Worm (Caenorhabditis elegans): Measurements from ENCODE around the gene F19G12.9.

F19G12.9 gene

ce11 chrX:1389382-1389983 is 29.5 kb upstream of the F19G12.9 start:
- TF ChIP-seq nhr-12 (tag; optimal IDR thresholded peaks at IDR 0.05) (no peak), elt-2 (tag; optimal IDR thresholded peaks at IDR 0.05) (peak; percentile 64), nhr-19 (GFP tag; conservative IDR thresholded peaks at IDR 0.05) (peak; percentile 91), nhr-76 (tag; optimal IDR thresholded peaks at IDR 0.05) (no peak), fkh-10 (GFP tag; optimal IDR thresholded peaks at IDR 0.05) (peak; percentile 97), lsy-2 (tag; optimal IDR thresholded peaks at IDR 0.05) (peak; percentile 82 to 86), mab-9 (GFP tag; IDR thresholded peaks at IDR 0.05) (peak; percentile 57), unc-30 (tag; optimal IDR thresholded peaks at IDR 0.05) (no peak), lir-3 (tag; optimal IDR thresholded peaks at IDR 0.05; ENCODE audit: poor library complexity) (peak; percentile 85), mdl-1 (tag; optimal IDR thresholded peaks at IDR 0.05) (no peak), unc-98 (GFP tag; IDR thresholded peaks at IDR 0.05) (peak; percentile 47), snpc-4 (tag; optimal IDR thresholded peaks at IDR 0.05) (peak; percentile 69), fos-1 (tag; optimal IDR thresholded peaks at IDR 0.05) (peak; percentile 91), lin-35 (GFP tag; optimal IDR thresholded peaks at IDR 0.05) (peak; percentile 55 to 83), efl-3 (GFP tag; optimal IDR thresholded peaks at IDR 0.05) (peak; percentile 62), grh-1 (GFP tag; IDR thresholded peaks at IDR 0.05) (peak; percentile 75), jun-1 (tag; optimal IDR thresholded peaks at IDR 0.05) (peak; percentile 97), C34B4.2 (tag; optimal IDR thresholded peaks at IDR 0.05) (no peak), nhr-85 (tag) (peak; percentile 87), hlh-4 (tag; optimal IDR thresholded peaks at IDR 0.05) (no peak), pax-3 (tag; optimal IDR thresholded peaks at IDR 0.05) (peak; percentile 81), nhr-77 (tag; optimal IDR thresholded peaks at IDR 0.05) (peak; percentile 94), zip-4 (GFP tag; optimal IDR thresholded peaks at IDR 0.05) (peak; percentile 79), mep-1 (tag; optimal IDR thresholded peaks at IDR 0.05) (peak; percentile 73), ceh-90 (tag; optimal IDR thresholded peaks at IDR 0.05) (no peak), C04F5.9 (tag; optimal IDR thresholded peaks at IDR 0.05) (peak; percentile 62), mef-2 (tag; optimal IDR thresholded peaks at IDR 0.05) (no peak), swsn-7 (tag; optimal IDR thresholded peaks at IDR 0.05) (peak; percentile 88), xbp-1 (tag; optimal IDR thresholded peaks at IDR 0.05) (peak; percentile 76), isw-1 (GFP tag; IDR thresholded peaks at IDR 0.05) (peak; percentile 33), dsc-1 (tag; optimal IDR thresholded peaks at IDR 0.05) (peak; percentile 99), nhr-28 (tag; optimal IDR thresholded peaks at IDR 0.05) (peak; percentile 18), aly-2 (tag; optimal IDR thresholded peaks at IDR 0.05) (peak; percentile 74), egl-27 (tag; optimal IDR thresholded peaks at IDR 0.05) (peak in 1 of 2 experiments; percentile 49), hpl-2 (GFP tag; optimal IDR thresholded peaks at IDR 0.05) (peak; percentile 84), hlh-17 (GFP tag; optimal IDR thresholded peaks at IDR 0.05; ENCODE audit: borderline replicate concordance) (no peak), sox-4 (tag; optimal IDR thresholded peaks at IDR 0.05) (peak; percentile 96), nhr-237 (tag; optimal IDR thresholded peaks at IDR 0.05) (peak; percentile 83), aha-1 (tag; optimal IDR thresholded peaks at IDR 0.05) (no peak), sptf-1 (tag; optimal IDR thresholded peaks at IDR 0.05) (no peak), unc-62 (GFP tag; optimal IDR thresholded peaks at IDR 0.05) (no peak), Y116A8C.19 (tag; optimal IDR thresholded peaks at IDR 0.05; ENCODE audit: borderline replicate concordance) (no peak), irx-1 (tag; optimal IDR thresholded peaks at IDR 0.05) (peak; percentile 86), tbx-2 (tag; optimal IDR thresholded peaks at IDR 0.05) (peak; percentile 89), elt-3 (tag; optimal IDR thresholded peaks at IDR 0.05) (peak in 4 of 6 experiments; percentile 46 to 94 (median 68)), egl-13 (tag; optimal IDR thresholded peaks at IDR 0.05) (peak; percentile 79), ets-5 (GFP tag; IDR thresholded peaks at IDR 0.05) (no peak), ceh-8 (GFP tag; optimal IDR thresholded peaks at IDR 0.05) (peak; percentile 95), dpl-1 (GFP tag; optimal IDR thresholded peaks at IDR 0.05) (peak; percentile 9 to 43 (median 19)), alr-1 (tag; optimal IDR thresholded peaks at IDR 0.05; ENCODE audit: borderline replicate concordance) (no peak), ceh-82 (tag; optimal IDR thresholded peaks at IDR 0.05) (peak; percentile 65 to 88 (median 82)), ceh-63 (GFP tag; optimal IDR thresholded peaks at IDR 0.05) (no peak)

Data from whole organism, L1 larva.